Fruit fly (Drosophila melanogaster) S2 (cell line): Measurements from ENCODE around the gene CYLD.

Source experiments
- CG8478 ChIP-seq: fragments of >200 bp; optimal IDR thresholded peaks from 2 replicates; lab custom pipeline; 2018
- CTCF ChIP-seq, 2 experiments: fragments of >200 bp; optimal IDR thresholded peaks; 2 replicates each; lab custom pipeline; 2018

DNA sequence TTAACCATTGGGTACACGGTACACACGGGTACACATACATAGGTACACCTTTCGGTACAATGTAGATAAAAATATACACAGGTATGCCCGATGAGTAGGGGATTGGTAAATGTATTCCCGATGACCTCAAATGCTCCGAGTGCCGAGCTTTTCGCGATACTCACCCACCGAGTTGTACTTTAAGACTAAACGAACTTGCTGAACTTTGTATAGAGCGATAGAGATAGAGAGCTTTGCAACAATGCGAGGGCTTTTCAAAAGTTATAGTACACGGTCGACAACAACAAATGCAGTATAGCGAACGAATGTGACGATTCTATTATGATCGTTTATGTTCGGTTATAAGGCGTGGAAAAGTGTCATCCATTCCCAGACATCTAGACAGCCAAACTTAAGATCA, 22.0 kb upstream of the CYLD start:
- TF ChIP-seq CTCF (optimal IDR thresholded peaks at IDR 0.05; lab: Kevin White, UChicago) = no peak
- no peak for TF ChIP-seq CG8478 (lab: Kevin White, UChicago)
